Fruit fly (Drosophila melanogaster) whole organism, prepupa: ENCODE measurements around the gene CG42660.

Source experiments
- CG10631 ChIP-seq: fragments of 200-800 bp; sonication (Bioruptor generic); optimal IDR thresholded peaks from 2 replicates; lab custom pipeline; 2016; ENCODE audit warnings: missing biosample characterization, missing genetic modification characterization
- CG10669 ChIP-seq: fragments of 200-800 bp; sonication (Bioruptor generic); optimal IDR thresholded peaks from 3 replicates; lab custom pipeline; 2018; ENCODE audit warnings: missing biosample characterization, mild to moderate bottlenecking, missing genetic modification characterization, moderate library complexity
- CG11294 ChIP-seq: fragments of 200-800 bp; sonication (Bioruptor generic); IDR thresholded peaks from 2 replicates; pipeline ENCODE4 v1.3.6; 2022; ENCODE audit warnings: missing biosample characterization, missing genetic modification characterization
- CG11762 ChIP-seq: fragments of 200-800 bp; sonication (Bioruptor generic); optimal IDR thresholded peaks from 3 replicates; lab custom pipeline; 2016; ENCODE audit warnings: missing biosample characterization, missing genetic modification characterization; ENCODE audit not compliant: insufficient read depth
- CG11902 ChIP-seq: fragments of 200-800 bp; sonication (Bioruptor generic); optimal IDR thresholded peaks from 3 replicates; lab custom pipeline; 2016; ENCODE audit warnings: missing biosample characterization, missing genetic modification characterization
- CG15336 ChIP-seq: fragments of 200-800 bp; sonication (Bioruptor generic); IDR thresholded peaks from 2 replicates; pipeline ENCODE4 v1.3.6; 2022; ENCODE audit warnings: missing biosample characterization, missing genetic modification characterization
- CG1621 ChIP-seq: fragments of 200-800 bp; sonication (Bioruptor generic); optimal IDR thresholded peaks from 3 replicates; lab custom pipeline; 2018; ENCODE audit warnings: missing biosample characterization, mild to moderate bottlenecking, missing genetic modification characterization
- CG16779 ChIP-seq: fragments of 200-800 bp; sonication (Bioruptor generic); optimal IDR thresholded peaks from 3 replicates; lab custom pipeline; 2017; ENCODE audit warnings: missing biosample characterization, mild to moderate bottlenecking, missing genetic modification characterization
- CG3032 ChIP-seq: fragments of 200-800 bp; optimal IDR thresholded peaks from 2 replicates; lab custom pipeline; 2019; ENCODE audit warnings: missing biosample characterization, mild to moderate bottlenecking, missing genetic modification characterization, moderate library complexity
- CG6163 ChIP-seq: fragments of 200-800 bp; sonication (Bioruptor generic); IDR thresholded peaks from 3 replicates; pipeline ENCODE4 v1.3.6; 2022; ENCODE audit warnings: missing biosample characterization, missing genetic modification characterization
- CG6276 ChIP-seq: fragments of 200-800 bp; sonication (Bioruptor generic); optimal IDR thresholded peaks from 2 replicates; lab custom pipeline; 2017; ENCODE audit warnings: missing biosample characterization, mild to moderate bottlenecking, missing genetic modification characterization
- CG6792 ChIP-seq: fragments of 200-800 bp; sonication (Bioruptor generic); optimal IDR thresholded peaks from 3 replicates; lab custom pipeline; 2016; ENCODE audit warnings: missing biosample characterization, missing genetic modification characterization
- CG6808 ChIP-seq: fragments of 200-800 bp; sonication (Bioruptor generic); optimal IDR thresholded peaks from 3 replicates; lab custom pipeline; 2017; ENCODE audit warnings: missing biosample characterization, missing genetic modification characterization, mild to moderate bottlenecking, moderate library complexity, missing genetic modification reagents
- CG8632 ChIP-seq: fragments of 200-800 bp; sonication (Bioruptor generic); optimal IDR thresholded peaks from 3 replicates; lab custom pipeline; 2016; ENCODE audit warnings: missing biosample characterization, missing genetic modification characterization
- Eip75B ChIP-seq: fragments of 200-800 bp; sonication (Bioruptor generic); optimal IDR thresholded peaks from 3 replicates; lab custom pipeline; 2016; ENCODE audit warnings: missing biosample characterization, missing genetic modification characterization
- Ets96B ChIP-seq: fragments of 200-800 bp; optimal IDR thresholded peaks from 2 replicates; lab custom pipeline; 2019; ENCODE audit warnings: missing biosample characterization, mild to moderate bottlenecking, missing genetic modification characterization, moderate library complexity
- Gug ChIP-seq: fragments of 200-800 bp; sonication (Bioruptor generic); IDR thresholded peaks from 2 replicates; pipeline ENCODE4 v1.3.6; 2022; ENCODE audit warnings: missing biosample characterization, missing genetic modification characterization
- Hr38 ChIP-seq: sonication (Bioruptor generic); optimal IDR thresholded peaks from 2 replicates; lab custom pipeline; 2016; ENCODE audit warnings: missing biosample characterization, missing genetic modification characterization
- Hr39 ChIP-seq: fragments of 200-800 bp; sonication (Bioruptor generic); optimal IDR thresholded peaks from 2 replicates; lab custom pipeline; 2016; ENCODE audit warnings: missing biosample characterization, missing genetic modification characterization
- Hr4 ChIP-seq: fragments of 200-800 bp; sonication (Bioruptor generic); optimal IDR thresholded peaks from 3 replicates; lab custom pipeline; 2016; ENCODE audit warnings: missing biosample characterization, missing genetic modification characterization
- Lpt ChIP-seq: fragments of 200-800 bp; sonication (Bioruptor generic); optimal IDR thresholded peaks from 3 replicates; lab custom pipeline; 2016; ENCODE audit warnings: missing biosample characterization, missing genetic modification characterization
- Met ChIP-seq: fragments of 200-800 bp; sonication (Bioruptor generic); optimal IDR thresholded peaks from 3 replicates; lab custom pipeline; 2016; ENCODE audit warnings: missing biosample characterization, missing genetic modification characterization
- OdsH ChIP-seq: fragments of 200-800 bp; sonication (Bioruptor generic); optimal IDR thresholded peaks from 3 replicates; lab custom pipeline; 2016; ENCODE audit warnings: missing biosample characterization, missing genetic modification characterization
- Smox ChIP-seq: fragments of 200-800 bp; sonication (Bioruptor generic); optimal IDR thresholded peaks from 3 replicates; lab custom pipeline; 2016; ENCODE audit warnings: missing biosample characterization, missing genetic modification characterization
- Sox14 ChIP-seq: fragments of 200-800 bp; sonication (Bioruptor generic); optimal IDR thresholded peaks from 3 replicates; lab custom pipeline; 2016; ENCODE audit warnings: missing biosample characterization, missing genetic modification characterization
- Sox15 ChIP-seq: fragments of 200-800 bp; sonication (Bioruptor generic); optimal IDR thresholded peaks from 3 replicates; lab custom pipeline; 2016; ENCODE audit warnings: missing biosample characterization, missing genetic modification characterization
- acj6 ChIP-seq: fragments of 200-800 bp; sonication (Bioruptor generic); optimal IDR thresholded peaks from 3 replicates; lab custom pipeline; 2016; ENCODE audit warnings: missing biosample characterization, missing genetic modification characterization
- cyc ChIP-seq: fragments of 200-800 bp; sonication (Bioruptor generic); optimal IDR thresholded peaks from 3 replicates; lab custom pipeline; 2016; ENCODE audit warnings: missing biosample characterization, missing genetic modification characterization
- dsx ChIP-seq: fragments of 200-800 bp; optimal IDR thresholded peaks from 3 replicates; lab custom pipeline; 2019; ENCODE audit warnings: missing biosample characterization, mild to moderate bottlenecking, missing genetic modification characterization, moderate library complexity; ENCODE audit not compliant: poor library complexity, severe bottlenecking
- esn ChIP-seq: fragments of 200-800 bp; sonication (Bioruptor generic); optimal IDR thresholded peaks from 2 replicates; lab custom pipeline; 2016; ENCODE audit warnings: missing biosample characterization, mild to moderate bottlenecking, missing genetic modification characterization, moderate library complexity
- fd85E ChIP-seq: fragments of 200-800 bp; sonication (Bioruptor generic); optimal IDR thresholded peaks from 3 replicates; lab custom pipeline; 2016; ENCODE audit warnings: missing biosample characterization, missing genetic modification characterization
- lz ChIP-seq: fragments of 200-800 bp; sonication (Bioruptor generic); optimal IDR thresholded peaks from 3 replicates; lab custom pipeline; 2016; ENCODE audit warnings: missing biosample characterization, missing genetic modification characterization
- net ChIP-seq: fragments of 200-800 bp; sonication (Bioruptor generic); optimal IDR thresholded peaks from 3 replicates; lab custom pipeline; 2016; ENCODE audit warnings: missing biosample characterization, missing genetic modification characterization
- pdm3 ChIP-seq: fragments of 200-800 bp; sonication (Bioruptor generic); optimal IDR thresholded peaks from 3 replicates; lab custom pipeline; 2016; ENCODE audit warnings: missing biosample characterization, missing genetic modification characterization
- salr ChIP-seq, 2 experiments: fragments of 200-800 bp; sonication (Bioruptor generic); optimal IDR thresholded peaks; 3 replicates each; lab custom pipeline; 2016 to 2018; ENCODE audit warnings: missing biosample characterization in 2 of 2, missing genetic modification characterization in 2 of 2, mild to moderate bottlenecking in 1 of 2
- spab ChIP-seq: fragments of 200-800 bp; sonication (Bioruptor generic); optimal IDR thresholded peaks from 2 replicates; lab custom pipeline; 2017; ENCODE audit warnings: missing biosample characterization, mild to moderate bottlenecking, missing genetic modification characterization, missing genetic modification reagents
- topi ChIP-seq: fragments of 200-800 bp; sonication (Bioruptor generic); optimal IDR thresholded peaks from 3 replicates; lab custom pipeline; 2016; ENCODE audit warnings: missing biosample characterization, missing genetic modification characterization
- vri ChIP-seq: fragments of 200-800 bp; sonication (Bioruptor generic); optimal IDR thresholded peaks from 3 replicates; lab custom pipeline; 2016; ENCODE audit warnings: missing biosample characterization, mild to moderate bottlenecking, missing genetic modification characterization

The CG42660 gene

DNA sequence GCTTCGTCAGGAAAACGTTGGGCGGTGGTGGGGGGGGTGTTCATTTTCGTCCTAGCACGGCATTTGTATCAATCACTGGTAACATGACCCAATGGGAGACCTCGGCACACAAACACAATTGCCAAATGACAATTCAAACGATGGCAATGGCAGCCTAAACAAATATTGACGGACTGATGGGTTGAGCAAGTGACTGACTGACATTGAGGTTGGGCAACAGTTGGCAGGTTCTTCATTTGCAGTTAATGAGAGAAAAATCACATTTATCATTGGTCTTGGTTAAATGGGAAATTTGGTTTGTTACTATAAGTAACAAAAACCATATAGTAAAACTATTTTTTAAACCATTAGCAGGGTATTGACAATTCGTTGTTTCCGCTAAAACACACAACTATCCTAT lies 16.2 kb upstream of the CG42660 start:
- TF ChIP-seq Eip75B (GFP tag; lab: Kevin White, UChicago) (no peak), topi (no peak), esn (GFP tag; lab: Kevin White, UChicago) (no peak), Smox (GFP tag; lab: Kevin White, UChicago) (no peak), net (GFP tag; lab: Kevin White, UChicago) (no peak), CG3032 (tag; lab: Kevin White, UChicago) (no peak), CG1621 (tag; lab: Kevin White, UChicago) (no peak), spab (GFP tag; lab: Kevin White, UChicago) (no peak), Met (GFP tag; lab: Kevin White, UChicago) (no peak), Hr4 (no peak), CG10669 (GFP tag; lab: Kevin White, UChicago) (no peak), CG10631 (GFP tag; lab: Kevin White, UChicago) (no peak), CG6808 (GFP tag; lab: Kevin White, UChicago) (no peak), fd85E (GFP tag; lab: Kevin White, UChicago) (no peak), Sox15 (GFP tag; lab: Kevin White, UChicago) (no peak), CG6276 (GFP tag; lab: Kevin White, UChicago) (no peak)

- TF ChIP-seq dsx (GFP tag; lab: Kevin White, UChicago): no peak
- no peak for TF ChIP-seq acj6 (GFP tag; lab: Kevin White, UChicago)
- TF ChIP-seq pdm3: no peak
- TF ChIP-seq CG10631 (GFP tag; lab: Kevin White, UChicago): no peak
- no peak for TF ChIP-seq net (GFP tag; lab: Kevin White, UChicago)
- TF ChIP-seq Hr38 (GFP tag; lab: Kevin White, UChicago): no peak
- TF ChIP-seq CG11294 (GFP tag; lab: Robert Waterston, UW): no peak
- TF ChIP-seq Met (GFP tag; lab: Kevin White, UChicago): no peak
- TF ChIP-seq Lpt (GFP tag; lab: Kevin White, UChicago): no peak
- no peak for TF ChIP-seq cyc (GFP tag; lab: Kevin White, UChicago)
- TF ChIP-seq CG6276 (GFP tag; lab: Kevin White, UChicago): no peak
- no peak for TF ChIP-seq CG15336 (GFP tag; lab: Robert Waterston, UW)
- TF ChIP-seq CG16779 (tag; lab: Kevin White, UChicago): no peak
- no peak for TF ChIP-seq salr (GFP tag; optimal IDR thresholded peaks at IDR 0.05; lab: Kevin White, UChicago)
- TF ChIP-seq CG6792 (GFP tag; lab: Kevin White, UChicago): no peak
- TF ChIP-seq Gug: no peak
These were observed 14.8 kb upstream of the CG42660 start, which contains the start of gene CG33278 for dm6 chr3L:7450553-7450952. CG33278 (plus strand) TSS chr3L:7450853.

- TF ChIP-seq CG8632 (GFP tag; lab: Kevin White, UChicago): no peak
- no peak for TF ChIP-seq Hr39 (GFP tag; lab: Kevin White, UChicago)
- no peak for TF ChIP-seq vri
- TF ChIP-seq cyc (GFP tag; lab: Kevin White, UChicago): no peak
- TF ChIP-seq lz (GFP tag; lab: Kevin White, UChicago): no peak
- no peak for TF ChIP-seq pdm3
- TF ChIP-seq Ets96B (tag; lab: Kevin White, UChicago): no peak
- TF ChIP-seq Sox14: no peak
- no peak for TF ChIP-seq CG11294 (GFP tag; lab: Robert Waterston, UW)
- no peak for TF ChIP-seq CG6163
- TF ChIP-seq OdsH (GFP tag; lab: Kevin White, UChicago): no peak
- no peak for TF ChIP-seq CG11762 (GFP tag; lab: Kevin White, UChicago)
- no peak for TF ChIP-seq CG11902
- TF ChIP-seq CG15336 (GFP tag; lab: Robert Waterston, UW): no peak
These were observed 9.5 kb upstream of the CG42660 start, which contains the start of gene ppk26 for dm6 chr3L:7455849-7456248. ppk26 (plus strand) TSS chr3L:7456149.
